Worm (Caenorhabditis elegans): ENCODE data around the gene T21E8.7.

DNA sequence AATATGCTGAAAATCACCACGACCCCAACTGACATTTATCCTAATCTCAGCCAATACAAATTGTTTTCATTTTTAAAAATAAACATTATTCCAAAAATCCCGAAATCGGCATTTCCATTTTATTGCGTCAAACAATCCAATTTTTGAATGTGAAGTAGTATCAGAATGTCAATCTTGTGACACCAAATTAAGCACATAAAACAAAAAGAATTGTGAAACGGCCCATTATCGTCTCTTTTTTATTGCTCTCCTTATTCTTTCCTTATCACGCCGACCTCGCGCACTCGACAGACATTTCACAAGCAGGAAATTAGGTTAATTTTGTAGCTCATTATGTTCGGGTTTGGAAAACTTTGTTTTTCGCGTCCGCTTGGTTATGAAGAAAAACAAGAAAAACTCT, 2.8 kb upstream of the T21E8.7 start, which contains the start of gene T21E8.4:
- TF ChIP-seq tbx-11 (GFP tag; IDR thresholded peaks at IDR 0.05) (no peak), F13C5.2 (tag; optimal IDR thresholded peaks at IDR 0.05) (no peak), sea-1 (GFP tag; conservative IDR thresholded peaks at IDR 0.05) (no peak), ama-1 (optimal IDR thresholded peaks at IDR 0.05) (no peak), hmg-4 (GFP tag; optimal IDR thresholded peaks at IDR 0.05) (no peak), hmbx-1 (tag; optimal IDR thresholded peaks at IDR 0.05) (no peak), flt-1 (GFP tag; IDR thresholded peaks at IDR 0.05) (no peak), ets-7 (tag; optimal IDR thresholded peaks at IDR 0.05) (no peak), ceh-36 (tag; optimal IDR thresholded peaks at IDR 0.05) (no peak), ceh-13 (GFP tag; optimal IDR thresholded peaks at IDR 0.05) (no peak), B0310.2 (tag; optimal IDR thresholded peaks at IDR 0.05) (no peak)

Data from whole organism, early embryonic.